Worm (Caenorhabditis elegans): ENCODE measurements around the gene K08C7.4.
"Not testable (repeated sequence)": the region's sequence is repeated elsewhere in the genome, so short reads cannot be mapped to it uniquely, and the experiment has no call there.

- not testable (repeated sequence) for TF ChIP-seq unc-62 (GFP tag; optimal IDR thresholded peaks at IDR 0.05); mls-2 (tag; optimal IDR thresholded peaks at IDR 0.05); unc-39 (tag; optimal IDR thresholded peaks at IDR 0.05); blmp-1 (tag; optimal IDR thresholded peaks at IDR 0.05); drap-1 (GFP tag; optimal IDR thresholded peaks at IDR 0.05); pha-4 (tag; optimal IDR thresholded peaks at IDR 0.05); lsy-2 (tag; optimal IDR thresholded peaks at IDR 0.05); ham-2 (GFP tag; optimal IDR thresholded peaks at IDR 0.05); ces-1 (GFP tag; optimal IDR thresholded peaks at IDR 0.05); lin-13 (tag; optimal IDR thresholded peaks at IDR 0.05); nhr-76 (tag; optimal IDR thresholded peaks at IDR 0.05)
Observed at ce11 chrIV:10687307-10687706, 7.0 kb upstream of the K08C7.4 start, which contains the start of gene R102.2.

Measured in whole organism, mixed stage, embryonic.